Worm (Caenorhabditis elegans): ENCODE results near the gene T22D1.17.

DNA sequence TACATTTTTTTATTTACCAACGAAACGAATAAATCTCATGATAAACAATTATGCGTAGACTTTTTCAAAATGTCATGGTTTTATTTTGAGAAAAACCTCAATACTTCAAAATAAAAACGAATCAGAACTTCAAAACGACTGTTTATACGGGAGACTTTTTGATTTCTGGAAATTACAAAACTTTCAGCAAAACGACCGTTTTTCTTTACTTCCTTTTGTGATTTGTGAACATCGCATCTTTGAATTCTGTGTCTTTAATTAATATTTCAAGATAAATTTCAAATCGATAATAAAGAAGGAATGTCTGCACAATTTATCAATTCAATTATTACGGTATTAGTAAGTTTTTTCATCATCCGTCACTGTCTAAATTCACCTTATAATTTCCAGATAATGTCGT, 38.0 kb upstream of the T22D1.17 start, which contains the start of gene srx-20:
- no peak for TF ChIP-seq elt-1 (tag; optimal IDR thresholded peaks at IDR 0.05)
- no peak for TF ChIP-seq ceh-82 (tag; optimal IDR thresholded peaks at IDR 0.05)
- no peak for TF ChIP-seq elt-2 (tag; optimal IDR thresholded peaks at IDR 0.05)
- no peak for TF ChIP-seq lin-39 (tag; optimal IDR thresholded peaks at IDR 0.05)
- TF ChIP-seq ceh-9 (tag; optimal IDR thresholded peaks at IDR 0.05), result no peak
- no peak for TF ChIP-seq fkh-2 (tag; optimal IDR thresholded peaks at IDR 0.05)
- TF ChIP-seq nhr-12 (tag; optimal IDR thresholded peaks at IDR 0.05), result no peak

All from whole organism, L3 larva.